Worm (Caenorhabditis elegans) whole organism, L4 larva: Measurements from ENCODE around the gene C41G6.12.

Experiments used
- F26F4.8 ChIP-seq: fragments of 200-800 bp; sonication (Bioruptor generic); conservative IDR thresholded peaks from 2 replicates; pipeline ENCODE4 v1.3.6; 2022; ENCODE audit warnings: missing genetic modification characterization, missing compliant biosample characterization
- F37D6.2 ChIP-seq: sonication (generic microtip); optimal IDR thresholded peaks from 2 replicates; lab custom pipeline; 2016; ENCODE audit warnings: mild to moderate bottlenecking, missing genetic modification characterization, missing compliant biosample characterization
- Y5F2A.4 ChIP-seq: fragments of 200-800 bp; sonication (Bioruptor generic); optimal IDR thresholded peaks from 2 replicates; lab custom pipeline; 2018; ENCODE audit warnings: mild to moderate bottlenecking, missing genetic modification characterization, missing compliant biosample characterization
- ZK546.5 ChIP-seq, 2 experiments: sonication (generic microtip); optimal IDR thresholded peaks; 2 replicates each; lab custom pipeline; 2017; ENCODE audit warnings: missing biosample characterization in 2 of 2, missing genetic modification characterization in 2 of 2
- aha-1 ChIP-seq: fragments of 150-350 bp; peaks from one replicate; lab custom pipeline; 2014; ENCODE audit warnings: missing biosample characterization, missing genetic modification characterization
- ama-1 ChIP-seq: fragments of 150-350 bp; optimal IDR thresholded peaks from 2 replicates; lab custom pipeline; 2014; ENCODE audit warnings: inconsistent platforms, mixed read lengths
- ceh-20 ChIP-seq: fragments of 200-800 bp; sonication (Bioruptor generic); IDR thresholded peaks from 2 replicates; pipeline ENCODE4 v1.3.6; 2022; ENCODE audit warnings: missing genetic modification reagents, missing genetic modification characterization, missing compliant biosample characterization
- ceh-32 ChIP-seq: sonication (generic microtip); optimal IDR thresholded peaks from 2 replicates; lab custom pipeline; 2016; ENCODE audit warnings: mild to moderate bottlenecking, missing genetic modification characterization, missing compliant biosample characterization; ENCODE audit not compliant: poor library complexity
- ceh-44 ChIP-seq: fragments of 200-800 bp; sonication (Bioruptor generic); IDR thresholded peaks from 2 replicates; pipeline ENCODE4 v1.3.6; 2022; ENCODE audit warnings: missing genetic modification reagents, missing genetic modification characterization, missing compliant biosample characterization
- daf-16 ChIP-seq, 3 experiments: sonication (generic microtip); optimal IDR thresholded peaks; 2 replicates each; lab custom pipeline; 2016 to 2017; ENCODE audit warnings: missing genetic modification characterization in 3 of 3, missing genetic modification reagents in 3 of 3, mild to moderate bottlenecking in 2 of 3, missing compliant biosample characterization in 2 of 3, missing biosample characterization in 1 of 3, moderate library complexity in 1 of 3
- daf-19 ChIP-seq: fragments of 200-800 bp; sonication (Bioruptor generic); conservative IDR thresholded peaks from 2 replicates; pipeline ENCODE4 v1.3.6; 2022; ENCODE audit warnings: missing genetic modification characterization, missing compliant biosample characterization
- daf-8 ChIP-seq: fragments of 200-800 bp; sonication (Bioruptor generic); IDR thresholded peaks from 2 replicates; pipeline ENCODE4 v1.3.6; 2022; ENCODE audit warnings: missing genetic modification characterization, missing compliant biosample characterization
- dmd-6 ChIP-seq: fragments of 200-800 bp; sonication (Bioruptor generic); IDR thresholded peaks from 2 replicates; pipeline ENCODE4 v1.3.6; 2022; ENCODE audit warnings: missing genetic modification reagents, missing genetic modification characterization, missing compliant biosample characterization
- dmd-8 ChIP-seq: fragments of 200-800 bp; sonication (Bioruptor generic); IDR thresholded peaks from 2 replicates; pipeline ENCODE4 v1.3.6; 2022; ENCODE audit warnings: missing genetic modification characterization, missing compliant biosample characterization
- duxl-1 ChIP-seq: sonication (generic microtip); optimal IDR thresholded peaks from 2 replicates; lab custom pipeline; 2016; ENCODE audit warnings: mild to moderate bottlenecking, missing genetic modification characterization, moderate library complexity, missing compliant biosample characterization; ENCODE audit not compliant: poor library complexity
- dve-1 ChIP-seq: sonication (generic microtip); optimal IDR thresholded peaks from 2 replicates; lab custom pipeline; 2017; ENCODE audit warnings: antibody characterized with exemption, mild to moderate bottlenecking, missing genetic modification characterization, missing compliant biosample characterization; ENCODE audit not compliant: insufficient read depth
- egl-27 ChIP-seq: sonication (generic microtip); optimal IDR thresholded peaks from 3 replicates; lab custom pipeline; 2017; ENCODE audit warnings: missing biosample characterization, missing genetic modification reagents, missing genetic modification characterization
- gei-8 ChIP-seq: fragments of 200-800 bp; sonication (Bioruptor generic); optimal IDR thresholded peaks from 2 replicates; lab custom pipeline; 2018; ENCODE audit warnings: mild to moderate bottlenecking, missing genetic modification characterization, missing compliant biosample characterization
- hlh-30 ChIP-seq: sonication (generic microtip); optimal IDR thresholded peaks from 2 replicates; lab custom pipeline; 2017; ENCODE audit warnings: antibody characterized with exemption, mild to moderate bottlenecking, missing genetic modification characterization, missing compliant biosample characterization; ENCODE audit not compliant: insufficient read depth
- jun-1 ChIP-seq: fragments of 150-350 bp; optimal IDR thresholded peaks from 2 replicates; lab custom pipeline; 2014; ENCODE audit warnings: missing biosample characterization, missing genetic modification reagents, missing genetic modification characterization
- lin-15B ChIP-seq: fragments of 150-350 bp; sonication (generic microtip); optimal IDR thresholded peaks from 3 replicates; lab custom pipeline; 2014; ENCODE audit warnings: missing biosample characterization, missing genetic modification characterization
- lsy-2 ChIP-seq, 2 experiments: fragments of 150-350 bp in 1 of 2; sonication (generic microtip) in 1 of 2; optimal IDR thresholded peaks; 2 replicates each; lab custom pipeline; 2014 to 2017; ENCODE audit warnings: missing biosample characterization in 2 of 2, missing genetic modification characterization in 2 of 2
- mdl-1 ChIP-seq, 2 experiments: fragments of 150-350 bp in 1 of 2; sonication (generic microtip) in 1 of 2; optimal IDR thresholded peaks; 2 replicates each; lab custom pipeline; 2014 to 2017; ENCODE audit warnings: missing biosample characterization in 2 of 2, missing genetic modification characterization in 2 of 2
- mdt-29 ChIP-seq: fragments of 200-800 bp; sonication (Bioruptor generic); IDR thresholded peaks from 2 replicates; pipeline ENCODE4 v1.3.6; 2022; ENCODE audit warnings: missing genetic modification reagents, missing genetic modification characterization, missing compliant biosample characterization
- mes-2 ChIP-seq: sonication (generic microtip); optimal IDR thresholded peaks from 2 replicates; lab custom pipeline; 2016; ENCODE audit warnings: missing genotype, mild to moderate bottlenecking, missing genetic modification characterization, missing compliant biosample characterization; ENCODE audit not compliant: poor library complexity, severe bottlenecking
- mxl-3 ChIP-seq: fragments of 200-800 bp; sonication (Bioruptor generic); optimal IDR thresholded peaks from 2 replicates; lab custom pipeline; 2018; ENCODE audit warnings: mild to moderate bottlenecking, missing genetic modification characterization, missing compliant biosample characterization
- nhr-102 ChIP-seq: sonication (generic microtip); optimal IDR thresholded peaks from 2 replicates; lab custom pipeline; 2016; ENCODE audit warnings: mild to moderate bottlenecking, missing genetic modification characterization, moderate library complexity, missing compliant biosample characterization
- nhr-11 ChIP-seq: fragments of 150-350 bp; optimal IDR thresholded peaks from 2 replicates; lab custom pipeline; 2014; ENCODE audit warnings: missing biosample characterization, missing genetic modification characterization
- nhr-28 ChIP-seq: fragments of 150-350 bp; optimal IDR thresholded peaks from 2 replicates; lab custom pipeline; 2014; ENCODE audit warnings: missing biosample characterization, missing genetic modification characterization
- nhr-41 ChIP-seq: fragments of 200-800 bp; sonication (Bioruptor generic); IDR thresholded peaks from 2 replicates; pipeline ENCODE4 v1.3.6; 2022; ENCODE audit warnings: missing genetic modification reagents, missing genetic modification characterization, missing compliant biosample characterization
- nhr-42 ChIP-seq: fragments of 200-800 bp; sonication (Bioruptor generic); IDR thresholded peaks from 2 replicates; pipeline ENCODE4 v1.3.6; 2022; ENCODE audit warnings: missing genetic modification characterization, missing compliant biosample characterization
- nhr-48 ChIP-seq: sonication (generic microtip); optimal IDR thresholded peaks from 2 replicates; lab custom pipeline; 2016; ENCODE audit warnings: mild to moderate bottlenecking, missing genetic modification characterization, missing compliant biosample characterization
- nhr-76 ChIP-seq: fragments of 150-350 bp; optimal IDR thresholded peaks from 2 replicates; lab custom pipeline; 2014; ENCODE audit warnings: missing biosample characterization, missing genetic modification characterization
- nhr-77 ChIP-seq: fragments of 150-350 bp; optimal IDR thresholded peaks from 2 replicates; lab custom pipeline; 2014; ENCODE audit warnings: missing biosample characterization, missing genetic modification characterization
- pha-4 ChIP-seq, 2 experiments: fragments of 150-350 bp in 1 of 2; fragments of 200-800 bp in 1 of 2; sonication (Bioruptor generic) in 1 of 2; IDR thresholded peaks in 1 of 2; optimal IDR thresholded peaks in 1 of 2; 2 replicates each; pipeline versions ENCODE4 v1.3.6 to Lab custom; 2014 to 2022; ENCODE audit warnings: missing genetic modification characterization in 2 of 2, missing genetic modification reagents in 2 of 2, missing biosample characterization in 1 of 2, missing compliant biosample characterization in 1 of 2
- php-3 ChIP-seq: fragments of 200-800 bp; sonication (Bioruptor generic); IDR thresholded peaks from 2 replicates; pipeline ENCODE4 v1.3.6; 2022; ENCODE audit warnings: missing genetic modification reagents, missing genetic modification characterization, missing compliant biosample characterization
- pqm-1 ChIP-seq: sonication (generic microtip); optimal IDR thresholded peaks from 2 replicates; lab custom pipeline; 2017; ENCODE audit warnings: missing biosample characterization, missing genetic modification characterization
- rbr-2 ChIP-seq: sonication (generic microtip); optimal IDR thresholded peaks from 2 replicates; lab custom pipeline; 2016; ENCODE audit warnings: missing genotype, missing genetic modification characterization, missing compliant biosample characterization
- spr-1 ChIP-seq: sonication (generic microtip); optimal IDR thresholded peaks from 2 replicates; lab custom pipeline; 2016; ENCODE audit warnings: mild to moderate bottlenecking, missing genetic modification characterization, missing compliant biosample characterization
- tag-97 ChIP-seq: fragments of 200-800 bp; sonication (Bioruptor generic); IDR thresholded peaks from 2 replicates; pipeline ENCODE4 v1.3.6; 2022; ENCODE audit warnings: missing genetic modification characterization, missing compliant biosample characterization
- tra-1 ChIP-seq: fragments of 200-800 bp; sonication (Bioruptor generic); IDR thresholded peaks from 2 replicates; pipeline ENCODE4 v1.3.6; 2022; ENCODE audit warnings: missing genetic modification reagents, missing genetic modification characterization, missing compliant biosample characterization
- vab-7 ChIP-seq: fragments of 200-800 bp; sonication (Bioruptor generic); IDR thresholded peaks from 2 replicates; pipeline ENCODE4 v1.3.6; 2022; ENCODE audit warnings: missing genetic modification reagents, missing genetic modification characterization, missing compliant biosample characterization
- zfp-3 ChIP-seq: fragments of 200-800 bp; sonication (Bioruptor generic); conservative IDR thresholded peaks from 2 replicates; pipeline ENCODE4 v1.3.6; 2022; ENCODE audit warnings: missing genetic modification reagents, missing genetic modification characterization, missing compliant biosample characterization
- zip-2 ChIP-seq: fragments of 150-350 bp; optimal IDR thresholded peaks from 2 replicates; lab custom pipeline; 2014; ENCODE audit warnings: missing biosample characterization, missing genetic modification characterization
- ztf-7 ChIP-seq: fragments of 150-350 bp; optimal IDR thresholded peaks from 2 replicates; lab custom pipeline; 2014; ENCODE audit warnings: missing biosample characterization, missing genetic modification characterization

C41G6.12 gene

ce11 chrV:15189567-15189966 lies 18.0 kb downstream of the C41G6.12 start, which contains the start of gene cyn-3 (continued):
- no peak for TF ChIP-seq daf-8
- no peak for TF ChIP-seq ceh-20 (GFP tag; lab: Robert Waterston, UW)
- TF ChIP-seq mdl-1 (tag; optimal IDR thresholded peaks at IDR 0.05; lab: Kevin White, UChicago) = peak in 1 of 2 experiments; percentile 31
- no peak for TF ChIP-seq Y5F2A.4
- TF ChIP-seq tag-97 (GFP tag; lab: Robert Waterston, UW) = no peak

ce11 chrV:15187083-15188057 lies 20.2 kb downstream of the C41G6.12 start, which contains the start of the genes cyn-7 and bath-36:
Gene cyn-7, minus strand, starts transcription at chrV:15187378.
Gene bath-36, plus strand, starts transcription at chrV:15187888.
- peak; percentile 18 for TF ChIP-seq zip-2 (tag; lab: Kevin White, UChicago)
- TF ChIP-seq F26F4.8 (GFP tag; lab: Robert Waterston, UW) = no peak
- TF ChIP-seq ceh-44 = no peak
- peak; percentile 60 for TF ChIP-seq nhr-77
- TF ChIP-seq php-3 (GFP tag; lab: Robert Waterston, UW) = 0 out of 2 replicates have a peak, but pooled peaks have one; percentile 34
- no peak for TF ChIP-seq nhr-41 (GFP tag; lab: Robert Waterston, UW)
- no peak for TF ChIP-seq egl-27
- peak; percentile 94 to 97 for TF ChIP-seq daf-16 (GFP tag; optimal IDR thresholded peaks at IDR 0.05; lab: Kevin White, UChicago)
- peak; percentile 99 for TF ChIP-seq daf-16 (tag; optimal IDR thresholded peaks at IDR 0.05; lab: Kevin White, UChicago)
- TF ChIP-seq nhr-48 (tag; lab: Kevin White, UChicago) = peak; percentile 75
- 0 out of 2 replicates have a peak, but pooled peaks have one; percentile 37 for TF ChIP-seq pha-4 (GFP tag; IDR thresholded peaks at IDR 0.05; lab: Robert Waterston, UW)
- TF ChIP-seq pha-4 (tag; optimal IDR thresholded peaks at IDR 0.05; lab: Kevin White, UChicago) = peak; percentile 38
- no peak for TF ChIP-seq vab-7 (GFP tag; lab: Robert Waterston, UW)
- TF ChIP-seq nhr-28 (tag; lab: Kevin White, UChicago) = peak; percentile 97
- TF ChIP-seq dmd-8 (GFP tag; lab: Robert Waterston, UW) = no peak
- no peak for TF ChIP-seq ama-1
- TF ChIP-seq ztf-7 (tag; lab: Kevin White, UChicago) = peak; percentile 48
- peak; percentile 71 for TF ChIP-seq nhr-11
- peak; percentile 69 for TF ChIP-seq rbr-2
- TF ChIP-seq aha-1 (tag; lab: Kevin White, UChicago) = peak; percentile 92
- TF ChIP-seq ceh-32 (tag; lab: Kevin White, UChicago) = no peak
- peak; percentile 75 for TF ChIP-seq dmd-6 (GFP tag; lab: Robert Waterston, UW)
- no peak for TF ChIP-seq daf-19 (GFP tag; lab: Robert Waterston, UW)
- TF ChIP-seq nhr-76 (tag; lab: Kevin White, UChicago) = no peak
- no peak for TF ChIP-seq ZK546.5 (tag; optimal IDR thresholded peaks at IDR 0.05; lab: Kevin White, UChicago)
- TF ChIP-seq mes-2 = peak; percentile 75
- peak; percentile 71; the same call in 1 of the 2 replicates for TF ChIP-seq mdt-29
- peak; percentile 37 for TF ChIP-seq duxl-1 (tag; lab: Kevin White, UChicago)
- peak in 1 of 2 experiments; percentile 75 for TF ChIP-seq lsy-2 (tag; optimal IDR thresholded peaks at IDR 0.05; lab: Kevin White, UChicago)
- TF ChIP-seq F37D6.2 = peak; percentile 24
- TF ChIP-seq lin-15B (tag; lab: Kevin White, UChicago) = no peak
- peak; percentile 93 for TF ChIP-seq dve-1
- TF ChIP-seq gei-8 (GFP tag; lab: Kevin White, UChicago) = no peak
- TF ChIP-seq spr-1 = peak; percentile 22
- TF ChIP-seq zfp-3 (GFP tag; lab: Robert Waterston, UW) = peak; percentile 62; the same call in 1 of the 2 replicates
- TF ChIP-seq nhr-102 (tag; lab: Kevin White, UChicago) = peak; percentile 77
- no peak for TF ChIP-seq jun-1
- peak; percentile 78 for TF ChIP-seq mxl-3 (GFP tag; lab: Kevin White, UChicago)
- peak; percentile 51; the same call in 1 of the 2 replicates for TF ChIP-seq tra-1
- TF ChIP-seq pqm-1 (tag; lab: Kevin White, UChicago) = peak; percentile 51
- 0 out of 2 replicates have a peak, but pooled peaks have one; percentile 39 for TF ChIP-seq nhr-42
- TF ChIP-seq hlh-30 (tag; lab: Kevin White, UChicago) = peak; percentile 20
